Worm (Caenorhabditis elegans) whole organism, L4 larva: ENCODE measurements around the gene T25C12.3.

Experiments used
- Y48G9A.11 ChIP-seq: fragments of 200-800 bp; sonication (Bioruptor generic); IDR thresholded peaks from 2 replicates; pipeline ENCODE4 v1.3.6; 2022; ENCODE audit warnings: missing genetic modification reagents, missing genetic modification characterization, missing compliant biosample characterization
- ZK546.5 ChIP-seq, 2 experiments: sonication (generic microtip); optimal IDR thresholded peaks; 2 replicates each; lab custom pipeline; 2017; ENCODE audit warnings: missing biosample characterization in 2 of 2, missing genetic modification characterization in 2 of 2
- aha-1 ChIP-seq: fragments of 150-350 bp; peaks from one replicate; lab custom pipeline; 2014; ENCODE audit warnings: missing biosample characterization, missing genetic modification characterization
- ceh-82 ChIP-seq: sonication (generic microtip); optimal IDR thresholded peaks from 2 replicates; lab custom pipeline; 2017; ENCODE audit warnings: missing biosample characterization, missing genetic modification characterization
- hif-1 ChIP-seq, 2 experiments: sonication (generic microtip); optimal IDR thresholded peaks; 2 replicates each; lab custom pipeline; 2016 to 2017; ENCODE audit warnings: missing compliant biosample characterization in 2 of 2, missing genetic modification characterization in 2 of 2, missing genetic modification reagents in 2 of 2, missing genotype in 2 of 2, mild to moderate bottlenecking in 1 of 2
- jun-1 ChIP-seq: fragments of 150-350 bp; optimal IDR thresholded peaks from 2 replicates; lab custom pipeline; 2014; ENCODE audit warnings: missing biosample characterization, missing genetic modification reagents, missing genetic modification characterization
- lin-15B ChIP-seq: fragments of 150-350 bp; sonication (generic microtip); optimal IDR thresholded peaks from 3 replicates; lab custom pipeline; 2014; ENCODE audit warnings: missing biosample characterization, missing genetic modification characterization
- nhr-48 ChIP-seq: sonication (generic microtip); optimal IDR thresholded peaks from 2 replicates; lab custom pipeline; 2016; ENCODE audit warnings: mild to moderate bottlenecking, missing genetic modification characterization, missing compliant biosample characterization
- nhr-6 ChIP-seq: fragments of 150-350 bp; optimal IDR thresholded peaks from 2 replicates; lab custom pipeline; 2014; ENCODE audit warnings: missing biosample characterization, missing genetic modification characterization
- snpc-4 ChIP-seq: fragments of 150-350 bp; optimal IDR thresholded peaks from 2 replicates; lab custom pipeline; 2014; ENCODE audit warnings: missing biosample characterization, missing genetic modification characterization
- spr-3 ChIP-seq: fragments of 200-800 bp; sonication (Bioruptor generic); optimal IDR thresholded peaks from 2 replicates; lab custom pipeline; 2018; ENCODE audit warnings: mild to moderate bottlenecking, missing genetic modification characterization, missing compliant biosample characterization

ce11 chrX:11462112-11462511 lies 37.7 kb downstream of the T25C12.3 start:
- TF ChIP-seq ceh-82 (tag; lab: Kevin White, UChicago) (no peak), nhr-48 (no peak), nhr-6 (tag; lab: Kevin White, UChicago) (no peak), ZK546.5 (tag; optimal IDR thresholded peaks at IDR 0.05; lab: Kevin White, UChicago) (no peak), hif-1 (tag; optimal IDR thresholded peaks at IDR 0.05; lab: Kevin White, UChicago) (no peak), jun-1 (tag; lab: Kevin White, UChicago) (no peak), lin-15B (no peak), spr-3 (no peak), aha-1 (tag; lab: Kevin White, UChicago) (peak; percentile 92), snpc-4 (no peak), Y48G9A.11 (GFP tag; lab: Robert Waterston, UW) (no peak)
